Worm (Caenorhabditis elegans) whole organism, late embryonic: ENCODE data around the gene F29C12.6.

Source experiments
- K02D7.2 ChIP-seq: sonication (generic microtip); optimal IDR thresholded peaks from 2 replicates; lab custom pipeline; 2017; ENCODE audit warnings: mild to moderate bottlenecking, missing genetic modification characterization, missing compliant biosample characterization
- T23F11.4 ChIP-seq: fragments of 200-800 bp; sonication (Bioruptor generic); optimal IDR thresholded peaks from 2 replicates; lab custom pipeline; 2018; ENCODE audit warnings: mild to moderate bottlenecking, missing genetic modification characterization, missing compliant biosample characterization
- ahr-1 ChIP-seq: sonication (generic microtip); optimal IDR thresholded peaks from 2 replicates; lab custom pipeline; 2016; ENCODE audit warnings: missing genetic modification characterization, missing compliant biosample characterization
- ceh-14 ChIP-seq: sonication (generic microtip); optimal IDR thresholded peaks from 2 replicates; lab custom pipeline; 2016; ENCODE audit warnings: missing genotype, missing genetic modification characterization, missing compliant biosample characterization
- ceh-18 ChIP-seq: sonication (generic microtip); optimal IDR thresholded peaks from 2 replicates; lab custom pipeline; 2016; ENCODE audit warnings: missing genetic modification characterization, missing compliant biosample characterization
- ceh-2 ChIP-seq: sonication (generic microtip); optimal IDR thresholded peaks from 2 replicates; lab custom pipeline; 2016; ENCODE audit warnings: missing genotype, missing genetic modification characterization, missing compliant biosample characterization
- ceh-22 ChIP-seq: sonication (generic microtip); optimal IDR thresholded peaks from 2 replicates; lab custom pipeline; 2017; ENCODE audit warnings: missing biosample characterization, missing genetic modification characterization
- ceh-24 ChIP-seq: sonication (generic microtip); optimal IDR thresholded peaks from 2 replicates; lab custom pipeline; 2016; ENCODE audit warnings: mild to moderate bottlenecking, missing genetic modification characterization, missing compliant biosample characterization
- ceh-31 ChIP-seq: sonication (generic microtip); optimal IDR thresholded peaks from 2 replicates; lab custom pipeline; 2016; ENCODE audit warnings: missing genetic modification characterization, missing compliant biosample characterization
- ceh-34 ChIP-seq: sonication (generic microtip); optimal IDR thresholded peaks from 2 replicates; lab custom pipeline; 2016; ENCODE audit warnings: mild to moderate bottlenecking, missing genetic modification characterization, missing compliant biosample characterization
- ceh-48 ChIP-seq: sonication (generic microtip); optimal IDR thresholded peaks from 2 replicates; lab custom pipeline; 2016; ENCODE audit warnings: missing genetic modification characterization, inconsistent platforms, missing compliant biosample characterization
- ceh-6 ChIP-seq: fragments of 200-800 bp; sonication (Bioruptor generic); optimal IDR thresholded peaks from 2 replicates; lab custom pipeline; 2018; ENCODE audit warnings: mild to moderate bottlenecking, missing genetic modification characterization, missing compliant biosample characterization
- ceh-9 ChIP-seq: sonication (generic microtip); optimal IDR thresholded peaks from 2 replicates; lab custom pipeline; 2016; ENCODE audit warnings: mild to moderate bottlenecking, missing genetic modification characterization, inconsistent platforms, missing compliant biosample characterization
- che-1 ChIP-seq: sonication (generic microtip); optimal IDR thresholded peaks from 2 replicates; lab custom pipeline; 2016; ENCODE audit warnings: mild to moderate bottlenecking, missing genetic modification characterization, missing compliant biosample characterization
- dmd-4 ChIP-seq: sonication (generic microtip); optimal IDR thresholded peaks from 2 replicates; lab custom pipeline; 2016; ENCODE audit warnings: borderline replicate concordance, missing genetic modification characterization, missing compliant biosample characterization
- dve-1 ChIP-seq: sonication (generic microtip); optimal IDR thresholded peaks from 2 replicates; lab custom pipeline; 2017; ENCODE audit warnings: antibody characterized with exemption, mild to moderate bottlenecking, missing genetic modification characterization, missing compliant biosample characterization
- elt-4 ChIP-seq: sonication (generic microtip); optimal IDR thresholded peaks from 2 replicates; lab custom pipeline; 2016; ENCODE audit warnings: missing genetic modification characterization, missing compliant biosample characterization
- eyg-1 ChIP-seq: sonication (generic microtip); optimal IDR thresholded peaks from 2 replicates; lab custom pipeline; 2016; ENCODE audit warnings: missing genotype, missing genetic modification characterization, missing compliant biosample characterization
- fax-1 ChIP-seq: sonication (generic microtip); optimal IDR thresholded peaks from 2 replicates; lab custom pipeline; 2016; ENCODE audit warnings: missing genotype, missing genetic modification characterization, missing compliant biosample characterization
- fkh-10 ChIP-seq: fragments of 150-350 bp; optimal IDR thresholded peaks from 2 replicates; lab custom pipeline; 2014; ENCODE audit warnings: missing biosample characterization, missing genetic modification reagents, missing genetic modification characterization
- gmeb-2 ChIP-seq: sonication (generic microtip); optimal IDR thresholded peaks from 2 replicates; lab custom pipeline; 2016; ENCODE audit warnings: missing genetic modification characterization, inconsistent platforms, missing compliant biosample characterization
- hlh-15 ChIP-seq: sonication (generic microtip); optimal IDR thresholded peaks from 2 replicates; lab custom pipeline; 2016; ENCODE audit warnings: missing genetic modification characterization, missing compliant biosample characterization
- hlh-6 ChIP-seq: sonication (generic microtip); optimal IDR thresholded peaks from 2 replicates; lab custom pipeline; 2016; ENCODE audit warnings: missing genotype, missing genetic modification characterization, missing compliant biosample characterization
- hlh-8 ChIP-seq: sonication (generic microtip); optimal IDR thresholded peaks from 2 replicates; lab custom pipeline; 2016; ENCODE audit warnings: missing genotype, missing genetic modification characterization, missing compliant biosample characterization
- madf-2 ChIP-seq: sonication (generic microtip); optimal IDR thresholded peaks from 2 replicates; lab custom pipeline; 2017; ENCODE audit warnings: missing genetic modification characterization, missing compliant biosample characterization
- mec-3 ChIP-seq: sonication (generic microtip); optimal IDR thresholded peaks from 2 replicates; lab custom pipeline; 2016; ENCODE audit warnings: borderline replicate concordance, missing genetic modification characterization, missing compliant biosample characterization
- nfya-1 ChIP-seq: sonication (generic microtip); optimal IDR thresholded peaks from 2 replicates; lab custom pipeline; 2017; ENCODE audit warnings: missing genetic modification characterization, mild to moderate bottlenecking, missing compliant biosample characterization, antibody characterized with exemption, moderate library complexity
- nhr-11 ChIP-seq: fragments of 150-350 bp; optimal IDR thresholded peaks from 2 replicates; lab custom pipeline; 2014; ENCODE audit warnings: missing biosample characterization, missing genetic modification characterization
- nhr-232 ChIP-seq: sonication (generic microtip); optimal IDR thresholded peaks from 2 replicates; lab custom pipeline; 2016; ENCODE audit warnings: missing genetic modification characterization, missing compliant biosample characterization
- pag-3 ChIP-seq: sonication (generic microtip); optimal IDR thresholded peaks from 2 replicates; lab custom pipeline; 2016; ENCODE audit warnings: missing compliant biosample characterization, missing genetic modification characterization, borderline replicate concordance
- pat-9 ChIP-seq: fragments of 200-800 bp; sonication (Bioruptor generic); optimal IDR thresholded peaks from 2 replicates; lab custom pipeline; 2018; ENCODE audit warnings: mild to moderate bottlenecking, missing genetic modification characterization, moderate library complexity, missing compliant biosample characterization
- pqm-1 ChIP-seq: sonication (generic microtip); optimal IDR thresholded peaks from 2 replicates; lab custom pipeline; 2016; ENCODE audit warnings: missing genetic modification characterization, missing compliant biosample characterization
- pros-1 ChIP-seq: fragments of 150-350 bp; optimal IDR thresholded peaks from 2 replicates; lab custom pipeline; 2014; ENCODE audit warnings: missing biosample characterization, missing genetic modification reagents, missing genetic modification characterization
- ref-2 ChIP-seq: sonication (generic microtip); optimal IDR thresholded peaks from 2 replicates; lab custom pipeline; 2016; ENCODE audit warnings: missing genetic modification characterization, missing compliant biosample characterization
- rnt-1 ChIP-seq: sonication (generic microtip); optimal IDR thresholded peaks from 2 replicates; lab custom pipeline; 2016; ENCODE audit warnings: missing genetic modification characterization, missing compliant biosample characterization
- sdc-2 ChIP-seq: sonication (generic microtip); optimal IDR thresholded peaks from 2 replicates; lab custom pipeline; 2016; ENCODE audit warnings: missing genotype, missing genetic modification characterization, missing compliant biosample characterization
- sox-2 ChIP-seq: fragments of 200-800 bp; sonication (Bioruptor generic); IDR thresholded peaks from 2 replicates; pipeline ENCODE4 v1.3.6; 2022; ENCODE audit warnings: missing genetic modification reagents, missing genetic modification characterization, missing compliant biosample characterization
- sox-4 ChIP-seq: sonication (generic microtip); optimal IDR thresholded peaks from 2 replicates; lab custom pipeline; 2017; ENCODE audit warnings: mild to moderate bottlenecking, missing genetic modification characterization, inconsistent platforms, missing compliant biosample characterization
- syd-9 ChIP-seq: sonication (generic microtip); optimal IDR thresholded peaks from 2 replicates; lab custom pipeline; 2016; ENCODE audit warnings: mild to moderate bottlenecking, missing genetic modification characterization, moderate library complexity, missing compliant biosample characterization
- tbx-7 ChIP-seq: sonication (generic microtip); optimal IDR thresholded peaks from 2 replicates; lab custom pipeline; 2016; ENCODE audit warnings: missing genotype, missing genetic modification characterization, missing compliant biosample characterization
- unc-42 ChIP-seq: sonication (generic microtip); optimal IDR thresholded peaks from 2 replicates; lab custom pipeline; 2016; ENCODE audit warnings: missing genotype, missing genetic modification characterization, missing compliant biosample characterization
- unc-55 ChIP-seq: sonication (generic microtip); optimal IDR thresholded peaks from 2 replicates; lab custom pipeline; 2017; ENCODE audit warnings: missing biosample characterization, missing genetic modification reagents, missing genetic modification characterization
- ztf-16 ChIP-seq: sonication (generic microtip); optimal IDR thresholded peaks from 2 replicates; lab custom pipeline; 2017; ENCODE audit warnings: missing genetic modification characterization, missing compliant biosample characterization

The F29C12.6 gene

DNA sequence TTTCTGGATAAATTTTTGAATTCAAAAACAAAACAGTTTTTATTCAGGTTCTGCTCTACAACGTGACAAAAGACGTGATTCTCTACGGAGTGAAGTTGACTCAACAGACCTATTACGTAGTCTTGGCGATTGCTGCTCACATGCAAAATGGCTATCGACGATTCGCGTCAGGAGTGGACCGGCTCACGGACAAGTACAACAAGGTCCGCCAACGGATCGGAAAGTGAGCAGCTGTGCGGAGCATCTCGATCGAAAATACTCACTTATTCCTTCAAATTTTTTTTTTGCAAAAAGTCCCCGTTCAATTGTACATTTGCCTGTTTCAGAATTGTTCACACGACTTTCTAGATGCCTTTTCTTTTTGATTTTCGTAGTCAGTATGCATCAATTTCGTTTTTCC is 30.2 kb downstream of the F29C12.6 start:
- TF ChIP-seq pag-3 (tag; lab: Kevin White, UChicago) = no peak
- no peak for TF ChIP-seq ceh-48 (tag; lab: Kevin White, UChicago)
- TF ChIP-seq nfya-1 = no peak
- no peak for TF ChIP-seq pqm-1 (tag; lab: Kevin White, UChicago)
- no peak for TF ChIP-seq ceh-14 (tag; lab: Kevin White, UChicago)
- TF ChIP-seq sdc-2 (tag; lab: Kevin White, UChicago) = no peak
- no peak for TF ChIP-seq ceh-2 (tag; lab: Kevin White, UChicago)
- TF ChIP-seq ceh-9 (tag; lab: Kevin White, UChicago) = no peak
- no peak for TF ChIP-seq elt-4 (tag; lab: Kevin White, UChicago)
- no peak for TF ChIP-seq ztf-16 (tag; lab: Kevin White, UChicago)
- no peak for TF ChIP-seq sox-4 (tag; lab: Kevin White, UChicago)
- no peak for TF ChIP-seq ref-2 (tag; lab: Kevin White, UChicago)
- no peak for TF ChIP-seq ceh-22 (tag; lab: Kevin White, UChicago)
- no peak for TF ChIP-seq madf-2 (tag; lab: Kevin White, UChicago)
- TF ChIP-seq syd-9 = no peak

ce11 chrII:13163009-13163408 is 33.3 kb downstream of the F29C12.6 start:
- TF ChIP-seq dve-1 (tag; lab: Kevin White, UChicago) = no peak
- TF ChIP-seq elt-4 (tag; lab: Kevin White, UChicago) = no peak
- TF ChIP-seq pqm-1 (tag; lab: Kevin White, UChicago) = no peak
- TF ChIP-seq K02D7.2 (tag; lab: Kevin White, UChicago) = no peak
- no peak for TF ChIP-seq mec-3 (tag; lab: Kevin White, UChicago)
- TF ChIP-seq unc-55 (GFP tag; lab: Kevin White, UChicago) = no peak
- TF ChIP-seq syd-9 = no peak
- no peak for TF ChIP-seq tbx-7 (tag; lab: Kevin White, UChicago)
- no peak for TF ChIP-seq hlh-6
- no peak for TF ChIP-seq gmeb-2 (tag; lab: Kevin White, UChicago)
- TF ChIP-seq ceh-48 (tag; lab: Kevin White, UChicago) = no peak
- no peak for TF ChIP-seq hlh-15 (tag; lab: Kevin White, UChicago)
- no peak for TF ChIP-seq dmd-4 (tag; lab: Kevin White, UChicago)
- TF ChIP-seq ahr-1 (tag; lab: Kevin White, UChicago) = no peak
- TF ChIP-seq eyg-1 (tag; lab: Kevin White, UChicago) = no peak
- no peak for TF ChIP-seq sox-2 (GFP tag; lab: Robert Waterston, UW)
- TF ChIP-seq fax-1 (tag; lab: Kevin White, UChicago) = no peak

DNA sequence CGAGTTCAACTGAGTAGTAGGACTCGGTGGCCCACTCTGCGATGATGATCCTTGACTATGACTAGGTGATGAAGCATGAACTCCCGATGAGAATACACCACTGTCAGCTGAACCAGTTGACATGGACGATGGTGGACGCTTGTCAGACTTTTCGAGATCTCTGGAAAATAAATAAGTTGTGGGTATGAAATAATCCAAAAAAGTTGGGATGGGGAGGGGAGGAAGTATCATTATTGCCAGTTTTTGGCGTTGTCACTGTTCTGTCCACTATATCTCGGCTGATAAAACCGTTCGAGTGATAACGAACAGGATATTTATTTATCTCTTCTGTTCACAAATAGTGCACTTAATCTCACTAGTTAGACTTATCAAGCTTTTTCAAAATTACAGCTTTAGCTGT is 34.4 kb downstream of the F29C12.6 start:
- no peak for TF ChIP-seq pat-9 (tag; lab: Kevin White, UChicago)
- TF ChIP-seq pros-1 = no peak
- TF ChIP-seq hlh-8 (tag; lab: Kevin White, UChicago) = no peak
- no peak for TF ChIP-seq ceh-24 (tag; lab: Kevin White, UChicago)
- no peak for TF ChIP-seq nhr-232 (tag; lab: Kevin White, UChicago)
- no peak for TF ChIP-seq dve-1 (tag; lab: Kevin White, UChicago)
- no peak for TF ChIP-seq ceh-18 (tag; lab: Kevin White, UChicago)
- TF ChIP-seq unc-42 (tag; lab: Kevin White, UChicago) = no peak
- TF ChIP-seq mec-3 (tag; lab: Kevin White, UChicago) = no peak
- TF ChIP-seq elt-4 (tag; lab: Kevin White, UChicago) = no peak
- TF ChIP-seq K02D7.2 (tag; lab: Kevin White, UChicago) = no peak

DNA sequence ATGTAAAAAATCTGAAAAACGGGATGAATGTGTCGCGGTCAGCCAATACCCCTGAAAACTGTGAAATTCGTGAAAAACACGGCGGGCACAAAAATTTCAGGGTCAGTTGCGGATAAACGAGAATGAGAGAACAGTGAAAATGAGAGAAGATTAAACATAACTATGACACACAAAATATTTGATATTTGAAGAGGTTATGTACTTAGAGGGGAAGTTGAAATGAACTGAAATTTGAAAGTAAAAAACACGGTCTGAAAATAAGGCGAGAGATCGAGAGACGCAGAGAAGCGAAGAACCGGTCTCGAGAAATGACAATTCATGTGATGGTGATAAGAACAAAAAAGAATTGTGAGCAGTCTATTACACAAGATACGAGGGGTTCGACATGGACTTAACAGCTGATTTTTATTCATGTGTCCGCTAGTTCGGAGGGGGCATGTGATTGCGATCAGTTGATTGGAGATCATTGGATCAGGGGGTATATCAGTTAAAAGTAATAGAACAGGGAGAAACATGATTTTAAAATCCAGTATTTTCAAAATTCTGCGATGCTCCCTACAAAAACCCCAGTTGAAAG is 36.1 kb downstream of the F29C12.6 start, which contains the start of gene moe-3:
Gene moe-3 (minus strand): TSS at position 51 of the 577 bp plus-strand sequence.
- TF ChIP-seq ztf-16 (tag; lab: Kevin White, UChicago) = no peak
- no peak for TF ChIP-seq T23F11.4 (GFP tag; lab: Kevin White, UChicago)
- no peak for TF ChIP-seq pag-3 (tag; lab: Kevin White, UChicago)
- no peak for TF ChIP-seq ceh-6 (GFP tag; lab: Kevin White, UChicago)
- no peak for TF ChIP-seq rnt-1
- no peak for TF ChIP-seq madf-2 (tag; lab: Kevin White, UChicago)
- TF ChIP-seq dve-1 (tag; lab: Kevin White, UChicago) = no peak
- no peak for TF ChIP-seq ceh-22 (tag; lab: Kevin White, UChicago)
- TF ChIP-seq ceh-31 (tag; lab: Kevin White, UChicago) = no peak
- no peak for TF ChIP-seq fkh-10
- no peak for TF ChIP-seq ceh-48 (tag; lab: Kevin White, UChicago)
- no peak for TF ChIP-seq K02D7.2 (tag; lab: Kevin White, UChicago)
- TF ChIP-seq hlh-8 (tag; lab: Kevin White, UChicago) = no peak
- TF ChIP-seq ceh-34 (tag; lab: Kevin White, UChicago) = no peak
- no peak for TF ChIP-seq eyg-1 (tag; lab: Kevin White, UChicago)
- no peak for TF ChIP-seq tbx-7 (tag; lab: Kevin White, UChicago)
- no peak for TF ChIP-seq che-1 (tag; lab: Kevin White, UChicago)
- TF ChIP-seq nhr-11 (tag; lab: Kevin White, UChicago) = no peak
- TF ChIP-seq sox-4 (tag; lab: Kevin White, UChicago) = no peak
